Worm (Caenorhabditis elegans): ENCODE measurements around the gene C49C3.9.

- TF ChIP-seq Y56A3A.18 (GFP tag; IDR thresholded peaks at IDR 0.05) (no peak), unc-62 (GFP tag; optimal IDR thresholded peaks at IDR 0.05) (no peak), mes-4 (tag; optimal IDR thresholded peaks at IDR 0.05) (no peak), rpc-1 (optimal IDR thresholded peaks at IDR 0.05) (no peak), rpc-1 (tag; optimal IDR thresholded peaks at IDR 0.05) (no peak)
These were observed 33.9 kb downstream of the C49C3.9 start, which contains the start of gene T28F3.9 for ce11 chrIV:17308211-17308610.
